Worm (Caenorhabditis elegans): ENCODE results near the gene Y53G8AL.1.

DNA sequence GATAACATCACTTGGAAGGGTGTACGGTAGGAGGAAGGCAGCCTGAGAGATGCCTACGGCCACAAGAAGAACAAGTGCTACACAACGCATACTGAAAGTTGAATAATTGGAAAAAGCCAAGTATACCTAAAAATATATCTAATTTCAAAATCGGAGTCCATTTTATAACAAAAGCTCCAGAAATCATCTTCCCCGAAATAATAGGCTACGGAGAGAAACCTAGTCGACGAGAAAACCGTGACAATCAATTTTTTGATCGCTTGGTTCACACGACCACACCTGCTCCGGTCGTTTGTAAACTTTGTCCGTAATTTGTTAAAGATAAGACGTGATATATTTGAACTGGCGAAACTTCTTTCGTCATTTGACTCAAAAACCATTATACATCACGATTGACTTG is 25.4 kb downstream of the Y53G8AL.1 start, which contains the start of gene nspg-7.2:
- TF ChIP-seq alr-1 (tag; optimal IDR thresholded peaks at IDR 0.05) (no peak), lin-13 (GFP tag; optimal IDR thresholded peaks at IDR 0.05) (no peak), lsy-2 (tag; optimal IDR thresholded peaks at IDR 0.05) (no peak), skn-1 (tag; optimal IDR thresholded peaks at IDR 0.05) (no peak), nhr-12 (tag; optimal IDR thresholded peaks at IDR 0.05) (no peak), fos-1 (tag; optimal IDR thresholded peaks at IDR 0.05) (no peak), mdl-1 (tag; optimal IDR thresholded peaks at IDR 0.05) (no peak)

All from whole organism, L2 larva.